Fruit fly (Drosophila melanogaster) Kc167 (cell line): ENCODE data around the gene MRG15.

Experiments used
- Sin3A ChIP-seq: fragments of >200 bp; optimal IDR thresholded peaks from 2 replicates; lab custom pipeline; 2018; ENCODE audit warnings: missing external identifiers
- h ChIP-seq: fragments of >200 bp; optimal IDR thresholded peaks from 3 replicates; lab custom pipeline; 2018; ENCODE audit warnings: missing external identifiers
- psq ChIP-seq: fragments of >200 bp; optimal IDR thresholded peaks from 2 replicates; lab custom pipeline; 2017; ENCODE audit warnings: missing external identifiers

DNA sequence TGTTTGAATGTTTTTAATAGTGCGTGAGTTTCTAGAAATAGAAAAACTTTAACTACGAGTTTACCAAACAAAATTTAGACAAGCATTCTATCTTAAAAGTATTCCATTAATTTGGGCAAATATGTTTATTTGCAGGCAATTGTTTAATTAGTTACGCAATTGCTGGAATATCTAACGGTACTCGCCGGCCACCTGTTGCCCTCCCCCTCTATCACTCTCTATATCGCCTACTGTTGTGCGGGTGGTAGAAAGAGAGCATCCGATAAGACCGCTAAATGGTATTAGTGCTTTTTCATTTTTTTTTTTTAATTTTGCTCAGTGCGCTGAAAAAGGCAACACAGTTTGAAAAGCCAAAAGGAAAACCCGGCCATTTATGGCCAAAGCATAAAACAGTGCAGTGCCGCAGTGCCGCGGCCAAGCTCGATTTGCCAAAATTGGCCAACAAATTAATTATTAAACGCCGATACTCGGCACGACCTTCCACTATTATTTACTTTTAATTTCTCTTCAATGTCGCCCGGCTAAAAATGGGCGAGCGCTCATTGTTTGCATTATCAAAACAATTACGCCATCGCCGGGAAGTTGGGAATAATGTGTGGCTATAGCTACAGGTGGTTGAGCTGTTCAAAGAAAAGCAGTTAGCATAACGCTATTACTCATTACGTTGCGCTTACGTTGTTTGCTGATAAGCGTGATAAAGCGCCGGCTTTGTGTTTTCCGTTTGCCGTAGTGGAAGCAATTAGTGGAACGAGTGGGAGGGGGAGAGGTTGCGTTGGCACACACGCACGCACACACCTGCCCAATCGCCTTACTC is 12.1 kb upstream of the MRG15 start:
- TF ChIP-seq psq (lab: Kevin White, UChicago) (no peak), h (no peak), Sin3A (no peak)
